Fruit fly (Drosophila melanogaster) whole organism, prepupa: ENCODE data around the gene CG9497.

ENCODE experiments used
- Blimp-1 ChIP-seq: fragments of 200-800 bp; sonication (Bioruptor generic); optimal IDR thresholded peaks from 3 replicates; lab custom pipeline; 2017; ENCODE audit warnings: missing biosample characterization, missing genetic modification characterization, mild to moderate bottlenecking, moderate library complexity, missing genetic modification reagents
- CG10631 ChIP-seq: fragments of 200-800 bp; sonication (Bioruptor generic); optimal IDR thresholded peaks from 2 replicates; lab custom pipeline; 2016; ENCODE audit warnings: missing biosample characterization, missing genetic modification characterization
- CG10669 ChIP-seq: fragments of 200-800 bp; sonication (Bioruptor generic); optimal IDR thresholded peaks from 3 replicates; lab custom pipeline; 2018; ENCODE audit warnings: missing biosample characterization, mild to moderate bottlenecking, missing genetic modification characterization, moderate library complexity
- CG11294 ChIP-seq: fragments of 200-800 bp; sonication (Bioruptor generic); IDR thresholded peaks from 2 replicates; pipeline ENCODE4 v1.3.6; 2022; ENCODE audit warnings: missing biosample characterization, missing genetic modification characterization
- CG11762 ChIP-seq: fragments of 200-800 bp; sonication (Bioruptor generic); optimal IDR thresholded peaks from 3 replicates; lab custom pipeline; 2016; ENCODE audit warnings: missing biosample characterization, missing genetic modification characterization; ENCODE audit not compliant: insufficient read depth
- CG15336 ChIP-seq: fragments of 200-800 bp; sonication (Bioruptor generic); IDR thresholded peaks from 2 replicates; pipeline ENCODE4 v1.3.6; 2022; ENCODE audit warnings: missing biosample characterization, missing genetic modification characterization
- CG16779 ChIP-seq: fragments of 200-800 bp; sonication (Bioruptor generic); optimal IDR thresholded peaks from 3 replicates; lab custom pipeline; 2017; ENCODE audit warnings: missing biosample characterization, mild to moderate bottlenecking, missing genetic modification characterization
- CG3032 ChIP-seq: fragments of 200-800 bp; optimal IDR thresholded peaks from 2 replicates; lab custom pipeline; 2019; ENCODE audit warnings: missing biosample characterization, mild to moderate bottlenecking, missing genetic modification characterization, moderate library complexity
- CG32006 ChIP-seq: fragments of 200-800 bp; sonication (Bioruptor generic); optimal IDR thresholded peaks from 3 replicates; lab custom pipeline; 2017; ENCODE audit warnings: missing biosample characterization, mild to moderate bottlenecking, missing genetic modification characterization
- CG34406 ChIP-seq: fragments of 200-800 bp; sonication (Bioruptor generic); optimal IDR thresholded peaks from 3 replicates; lab custom pipeline; 2016; ENCODE audit warnings: missing biosample characterization, missing genetic modification characterization
- CG3919 ChIP-seq: fragments of 200-800 bp; sonication (Bioruptor generic); optimal IDR thresholded peaks from 3 replicates; lab custom pipeline; 2016; ENCODE audit warnings: missing biosample characterization, missing genetic modification characterization
- CG4318 ChIP-seq: fragments of 200-800 bp; sonication (Bioruptor generic); optimal IDR thresholded peaks from 3 replicates; lab custom pipeline; 2017; ENCODE audit warnings: missing biosample characterization, mild to moderate bottlenecking, missing genetic modification characterization
- CG6163 ChIP-seq: fragments of 200-800 bp; sonication (Bioruptor generic); IDR thresholded peaks from 3 replicates; pipeline ENCODE4 v1.3.6; 2022; ENCODE audit warnings: missing biosample characterization, missing genetic modification characterization
- CG6276 ChIP-seq: fragments of 200-800 bp; sonication (Bioruptor generic); optimal IDR thresholded peaks from 2 replicates; lab custom pipeline; 2017; ENCODE audit warnings: missing biosample characterization, mild to moderate bottlenecking, missing genetic modification characterization
- CG6792 ChIP-seq: fragments of 200-800 bp; sonication (Bioruptor generic); optimal IDR thresholded peaks from 3 replicates; lab custom pipeline; 2016; ENCODE audit warnings: missing biosample characterization, missing genetic modification characterization
- CG6808 ChIP-seq: fragments of 200-800 bp; sonication (Bioruptor generic); optimal IDR thresholded peaks from 3 replicates; lab custom pipeline; 2017; ENCODE audit warnings: missing biosample characterization, missing genetic modification characterization, mild to moderate bottlenecking, moderate library complexity, missing genetic modification reagents
- CG6854 ChIP-seq: fragments of 200-800 bp; sonication (Bioruptor generic); optimal IDR thresholded peaks from 2 replicates; lab custom pipeline; 2017; ENCODE audit warnings: missing biosample characterization, mild to moderate bottlenecking, missing genetic modification characterization
- CG7368 ChIP-seq: fragments of 200-800 bp; sonication (Bioruptor generic); optimal IDR thresholded peaks from 3 replicates; lab custom pipeline; 2016; ENCODE audit warnings: missing biosample characterization, missing genetic modification characterization
- CG8119 ChIP-seq: fragments of 200-800 bp; sonication (Bioruptor generic); IDR thresholded peaks from 3 replicates; pipeline ENCODE4 v1.3.6; 2022; ENCODE audit warnings: missing biosample characterization, missing genetic modification characterization
- CG8319 ChIP-seq: fragments of 200-800 bp; sonication (Bioruptor generic); optimal IDR thresholded peaks from 3 replicates; lab custom pipeline; 2016; ENCODE audit warnings: missing biosample characterization, missing genetic modification characterization
- CG8632 ChIP-seq: fragments of 200-800 bp; sonication (Bioruptor generic); optimal IDR thresholded peaks from 3 replicates; lab custom pipeline; 2016; ENCODE audit warnings: missing biosample characterization, missing genetic modification characterization
- CG9139 ChIP-seq: fragments of 200-800 bp; sonication (Bioruptor generic); optimal IDR thresholded peaks from 3 replicates; lab custom pipeline; 2017; ENCODE audit warnings: missing biosample characterization, mild to moderate bottlenecking, missing genetic modification characterization
- Eip75B ChIP-seq: fragments of 200-800 bp; sonication (Bioruptor generic); optimal IDR thresholded peaks from 3 replicates; lab custom pipeline; 2016; ENCODE audit warnings: missing biosample characterization, missing genetic modification characterization
- Eip78C ChIP-seq: fragments of 200-800 bp; sonication (Bioruptor generic); peaks from one replicate; lab custom pipeline; 2016; ENCODE audit warnings: missing biosample characterization, missing genetic modification characterization
- Ets21C ChIP-seq: fragments of 200-800 bp; sonication (Bioruptor generic); optimal IDR thresholded peaks from 3 replicates; lab custom pipeline; 2016; ENCODE audit warnings: missing biosample characterization, missing genetic modification characterization
- Ets96B ChIP-seq: fragments of 200-800 bp; optimal IDR thresholded peaks from 2 replicates; lab custom pipeline; 2019; ENCODE audit warnings: missing biosample characterization, mild to moderate bottlenecking, missing genetic modification characterization, moderate library complexity
- Gug ChIP-seq: fragments of 200-800 bp; sonication (Bioruptor generic); IDR thresholded peaks from 2 replicates; pipeline ENCODE4 v1.3.6; 2022; ENCODE audit warnings: missing biosample characterization, missing genetic modification characterization
- Hr38 ChIP-seq: sonication (Bioruptor generic); optimal IDR thresholded peaks from 2 replicates; lab custom pipeline; 2016; ENCODE audit warnings: missing biosample characterization, missing genetic modification characterization
- Hr39 ChIP-seq: fragments of 200-800 bp; sonication (Bioruptor generic); optimal IDR thresholded peaks from 2 replicates; lab custom pipeline; 2016; ENCODE audit warnings: missing biosample characterization, missing genetic modification characterization
- Lpt ChIP-seq: fragments of 200-800 bp; sonication (Bioruptor generic); optimal IDR thresholded peaks from 3 replicates; lab custom pipeline; 2016; ENCODE audit warnings: missing biosample characterization, missing genetic modification characterization
- OdsH ChIP-seq: fragments of 200-800 bp; sonication (Bioruptor generic); optimal IDR thresholded peaks from 3 replicates; lab custom pipeline; 2016; ENCODE audit warnings: missing biosample characterization, missing genetic modification characterization
- Smox ChIP-seq: fragments of 200-800 bp; sonication (Bioruptor generic); optimal IDR thresholded peaks from 3 replicates; lab custom pipeline; 2016; ENCODE audit warnings: missing biosample characterization, missing genetic modification characterization
- achi ChIP-seq: fragments of 200-800 bp; sonication (Bioruptor generic); optimal IDR thresholded peaks from 3 replicates; lab custom pipeline; 2016; ENCODE audit warnings: missing biosample characterization, missing genetic modification characterization
- cyc ChIP-seq: fragments of 200-800 bp; sonication (Bioruptor generic); optimal IDR thresholded peaks from 3 replicates; lab custom pipeline; 2016; ENCODE audit warnings: missing biosample characterization, missing genetic modification characterization
- eg ChIP-seq: fragments of 200-800 bp; sonication (Bioruptor generic); IDR thresholded peaks from 3 replicates; pipeline ENCODE4 v1.3.6; 2022; ENCODE audit warnings: missing biosample characterization, missing genetic modification characterization
- esn ChIP-seq: fragments of 200-800 bp; sonication (Bioruptor generic); optimal IDR thresholded peaks from 2 replicates; lab custom pipeline; 2016; ENCODE audit warnings: missing biosample characterization, mild to moderate bottlenecking, missing genetic modification characterization, moderate library complexity
- fd59A ChIP-seq: fragments of 200-800 bp; sonication (Bioruptor generic); optimal IDR thresholded peaks from 2 replicates; lab custom pipeline; 2017; ENCODE audit warnings: missing biosample characterization, mild to moderate bottlenecking, missing genetic modification characterization, missing genetic modification reagents
- fd85E ChIP-seq: fragments of 200-800 bp; sonication (Bioruptor generic); optimal IDR thresholded peaks from 3 replicates; lab custom pipeline; 2016; ENCODE audit warnings: missing biosample characterization, missing genetic modification characterization
- fkh ChIP-seq: fragments of 200-800 bp; sonication (Bioruptor generic); optimal IDR thresholded peaks from 3 replicates; lab custom pipeline; 2017; ENCODE audit warnings: missing biosample characterization, mild to moderate bottlenecking, missing genetic modification characterization, moderate library complexity
- lz ChIP-seq: fragments of 200-800 bp; sonication (Bioruptor generic); optimal IDR thresholded peaks from 3 replicates; lab custom pipeline; 2016; ENCODE audit warnings: missing biosample characterization, missing genetic modification characterization
- net ChIP-seq: fragments of 200-800 bp; sonication (Bioruptor generic); optimal IDR thresholded peaks from 3 replicates; lab custom pipeline; 2016; ENCODE audit warnings: missing biosample characterization, missing genetic modification characterization
- pdm3 ChIP-seq: fragments of 200-800 bp; sonication (Bioruptor generic); optimal IDR thresholded peaks from 3 replicates; lab custom pipeline; 2016; ENCODE audit warnings: missing biosample characterization, missing genetic modification characterization
- salr ChIP-seq, 2 experiments: fragments of 200-800 bp; sonication (Bioruptor generic); optimal IDR thresholded peaks; 3 replicates each; lab custom pipeline; 2016 to 2018; ENCODE audit warnings: missing biosample characterization in 2 of 2, missing genetic modification characterization in 2 of 2, mild to moderate bottlenecking in 1 of 2
- spab ChIP-seq: fragments of 200-800 bp; sonication (Bioruptor generic); optimal IDR thresholded peaks from 2 replicates; lab custom pipeline; 2017; ENCODE audit warnings: missing biosample characterization, mild to moderate bottlenecking, missing genetic modification characterization, missing genetic modification reagents
- svp ChIP-seq: fragments of 200-800 bp; sonication (Bioruptor generic); peaks from one replicate; lab custom pipeline; 2016; ENCODE audit warnings: missing biosample characterization, missing genetic modification characterization
- topi ChIP-seq: fragments of 200-800 bp; sonication (Bioruptor generic); optimal IDR thresholded peaks from 3 replicates; lab custom pipeline; 2016; ENCODE audit warnings: missing biosample characterization, missing genetic modification characterization
- vri ChIP-seq: fragments of 200-800 bp; sonication (Bioruptor generic); optimal IDR thresholded peaks from 3 replicates; lab custom pipeline; 2016; ENCODE audit warnings: missing biosample characterization, mild to moderate bottlenecking, missing genetic modification characterization

Gene CG9497

DNA sequence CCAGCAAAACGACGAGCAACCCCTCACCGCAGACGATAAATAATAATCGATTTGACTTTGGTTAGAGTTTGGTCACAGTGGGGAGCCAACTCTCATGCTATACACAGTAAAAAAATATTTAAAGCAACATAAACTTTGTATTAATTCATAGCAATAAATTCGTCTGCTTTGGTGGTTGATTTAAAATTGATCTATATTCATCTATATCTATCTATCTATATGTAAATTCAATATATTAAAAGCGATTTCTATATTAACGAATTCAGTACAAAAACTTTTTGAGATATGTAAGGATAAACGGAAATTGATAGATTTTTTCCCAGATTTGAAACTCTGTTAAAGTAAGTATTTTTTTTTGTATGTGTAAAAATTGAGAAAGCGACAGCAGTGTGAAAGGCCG is 38.3 kb downstream of the CG9497 start:
- TF ChIP-seq svp, result peak; percentile 4
- no peak for TF ChIP-seq Gug (GFP tag; lab: Robert Waterston, UW)
- TF ChIP-seq, all 60 proteins: peak for 1

DNA sequence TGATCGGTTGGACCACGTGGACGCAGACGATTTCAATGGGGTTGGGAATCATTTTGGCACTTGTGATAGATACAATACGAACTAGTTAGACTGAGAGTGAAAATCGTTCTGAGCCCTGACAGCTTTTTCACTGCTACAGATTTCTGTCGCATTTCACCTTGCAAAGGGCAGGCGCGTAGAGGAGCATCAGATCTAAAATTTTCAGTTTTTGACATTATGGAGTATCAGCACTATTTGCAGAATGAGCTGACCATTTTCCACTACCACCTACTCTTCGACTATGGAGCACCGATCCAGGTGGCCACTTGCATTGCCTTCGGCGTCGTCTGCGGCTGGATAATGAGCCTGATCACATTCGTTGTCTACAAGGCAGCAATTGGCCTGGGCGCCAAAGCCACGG is 39.6 kb downstream of the CG9497 start, which contains the start of the genes CG43922 and CG13984:
CG43922 (minus strand) TSS at position 101 of the 400 bp plus-strand sequence.
CG13984 (plus strand) TSS at position 169 of the 400 bp plus-strand sequence.
- TF ChIP-seq CG8119 (no peak), CG9139 (GFP tag; lab: Kevin White, UChicago) (no peak), Hr39 (GFP tag; lab: Kevin White, UChicago) (no peak), Eip78C (GFP tag; lab: Kevin White, UChicago) (no peak), pdm3 (no peak), CG34406 (GFP tag; lab: Kevin White, UChicago) (no peak), CG32006 (no peak), CG16779 (tag; lab: Kevin White, UChicago) (no peak), vri (GFP tag; lab: Kevin White, UChicago) (no peak), Lpt (no peak), Eip75B (GFP tag; lab: Kevin White, UChicago) (no peak), topi (GFP tag; lab: Kevin White, UChicago) (no peak), CG11762 (GFP tag; lab: Kevin White, UChicago) (no peak), CG8319 (GFP tag; lab: Kevin White, UChicago) (no peak), CG15336 (no peak), Hr38 (GFP tag; lab: Kevin White, UChicago) (no peak), cyc (GFP tag; lab: Kevin White, UChicago) (no peak), Ets21C (GFP tag; lab: Kevin White, UChicago) (no peak)

- TF ChIP-seq CG8319 (GFP tag; lab: Kevin White, UChicago), result no peak
- peak; percentile 29 for TF ChIP-seq CG4318 (GFP tag; lab: Kevin White, UChicago)
- TF ChIP-seq fd59A (GFP tag; lab: Kevin White, UChicago), result no peak
- peak; percentile 47 for TF ChIP-seq Smox (GFP tag; lab: Kevin White, UChicago)
- peak; percentile 30 for TF ChIP-seq topi (GFP tag; lab: Kevin White, UChicago)
- TF ChIP-seq CG3032, result no peak
- peak; percentile 46 for TF ChIP-seq pdm3
- no peak for TF ChIP-seq CG11762 (GFP tag; lab: Kevin White, UChicago)
- peak in 1 of 2 experiments; percentile 25 for TF ChIP-seq salr (GFP tag; optimal IDR thresholded peaks at IDR 0.05; lab: Kevin White, UChicago)
- TF ChIP-seq CG11294 (GFP tag; lab: Robert Waterston, UW), result no peak
- peak; percentile 38 for TF ChIP-seq cyc (GFP tag; lab: Kevin White, UChicago)
- TF ChIP-seq CG8632 (GFP tag; lab: Kevin White, UChicago), result peak; percentile 16
- peak; percentile 39 for TF ChIP-seq CG34406 (GFP tag; lab: Kevin White, UChicago)
- no peak for TF ChIP-seq CG16779 (tag; lab: Kevin White, UChicago)
- no peak for TF ChIP-seq CG6854 (GFP tag; lab: Kevin White, UChicago)
- TF ChIP-seq spab (GFP tag; lab: Kevin White, UChicago), result peak; percentile 9
- peak; percentile 9 for TF ChIP-seq Eip75B (GFP tag; lab: Kevin White, UChicago)
- TF ChIP-seq CG6163 (GFP tag; lab: Robert Waterston, UW), result peak; percentile 62
- peak; percentile 42 for TF ChIP-seq CG10669 (GFP tag; lab: Kevin White, UChicago)
- TF ChIP-seq CG6276 (GFP tag; lab: Kevin White, UChicago), result no peak
- no peak for TF ChIP-seq CG6808
- TF ChIP-seq net (GFP tag; lab: Kevin White, UChicago), result peak; percentile 24
- TF ChIP-seq OdsH, result peak; percentile 55
- peak; percentile 45 for TF ChIP-seq achi (GFP tag; lab: Kevin White, UChicago)
- TF ChIP-seq lz, result peak; percentile 18
- peak; percentile 46 for TF ChIP-seq Hr39 (GFP tag; lab: Kevin White, UChicago)
- peak; percentile 52 for TF ChIP-seq CG6792
- no peak for TF ChIP-seq esn (GFP tag; lab: Kevin White, UChicago)
- peak; percentile 71 for TF ChIP-seq svp
- peak; percentile 43; the same call in 1 of the 3 replicates for TF ChIP-seq eg (GFP tag; lab: Robert Waterston, UW)
- TF ChIP-seq vri (GFP tag; lab: Kevin White, UChicago), result peak; percentile 37
- TF ChIP-seq CG3919, result peak; percentile 49
- peak; percentile 6 for TF ChIP-seq CG7368 (GFP tag; lab: Kevin White, UChicago)
- no peak for TF ChIP-seq fd85E (GFP tag; lab: Kevin White, UChicago)
- peak; percentile 50; the same call in 2 of the 3 replicates for TF ChIP-seq CG8119
- TF ChIP-seq fkh (GFP tag; lab: Kevin White, UChicago), result no peak
- TF ChIP-seq Blimp-1 (GFP tag; lab: Kevin White, UChicago), result no peak
- TF ChIP-seq CG10631 (GFP tag; lab: Kevin White, UChicago), result peak; percentile 25
- peak; percentile 57 for TF ChIP-seq Ets96B (tag; lab: Kevin White, UChicago)
These were observed 41.3 kb downstream of the CG9497 start for dm6 chr2L:6306895-6307294.
